Fruit fly (Drosophila melanogaster) ovary, adult (tissue): Measurements from ENCODE around the gene CG5895.
A peak's percentile ranks its signal among the peaks of the same experiment; 100 is the strongest.

Experiments
- CG17801 ChIP-seq: fragments of 200-800 bp; optimal IDR thresholded peaks from 2 replicates; lab custom pipeline; 2019; ENCODE audit warnings: missing biosample characterization, mild to moderate bottlenecking, missing genetic modification characterization, moderate library complexity; ENCODE audit not compliant: partially characterized antibody

CG5895 gene

dm6 chr3L:16045083-16045830 is 10.0 kb downstream of the CG5895 start:
- TF ChIP-seq CG17801 (GFP tag; lab: Kevin White, UChicago), result no peak

dm6 chr3L:16045831-16046336 is 10.6 kb downstream of the CG5895 start:
- TF ChIP-seq CG17801 (GFP tag; lab: Kevin White, UChicago), result peak; percentile 97

- peak; percentile 61 for TF ChIP-seq CG17801 (GFP tag; lab: Kevin White, UChicago)
Measured at dm6 chr3L:16046387-16047066, 11.2 kb downstream of the CG5895 start.

- TF ChIP-seq CG17801 (GFP tag; lab: Kevin White, UChicago), result no peak
Measured at dm6 chr3L:16047105-16047504, 11.8 kb downstream of the CG5895 start.

- no peak for TF ChIP-seq CG17801 (GFP tag; lab: Kevin White, UChicago)
Measured at dm6 chr3L:16048086-16048485, 12.8 kb downstream of the CG5895 start.

dm6 chr3L:16048722-16049459 is 13.6 kb downstream of the CG5895 start:
- no peak for TF ChIP-seq CG17801 (GFP tag; lab: Kevin White, UChicago)

dm6 chr3L:16049955-16050886 is 14.9 kb downstream of the CG5895 start:
- peak; percentile 73 for TF ChIP-seq CG17801 (GFP tag; lab: Kevin White, UChicago)

dm6 chr3L:16050887-16051258 is 15.6 kb downstream of the CG5895 start, which contains the start of gene Diap1:
Diap1 (minus strand) TSS chr3L:16051034.
- no peak for TF ChIP-seq CG17801 (GFP tag; lab: Kevin White, UChicago)

dm6 chr3L:16051719-16052122 is 16.4 kb downstream of the CG5895 start, which contains the start of gene Mbs:
Mbs (plus strand) TSS chr3L:16051959.
- peak; percentile 7 for TF ChIP-seq CG17801 (GFP tag; lab: Kevin White, UChicago)

- no peak for TF ChIP-seq CG17801 (GFP tag; lab: Kevin White, UChicago)
Measured at dm6 chr3L:16052145-16053025, 17.1 kb downstream of the CG5895 start.

dm6 chr3L:16053026-16053556 is 17.8 kb downstream of the CG5895 start:
- no peak for TF ChIP-seq CG17801 (GFP tag; lab: Kevin White, UChicago)

- no peak for TF ChIP-seq CG17801 (GFP tag; lab: Kevin White, UChicago)
Measured at dm6 chr3L:16054095-16054494, 18.8 kb downstream of the CG5895 start.
